Fruit fly (Drosophila melanogaster) whole organism, wandering third instar larva: ENCODE data around the gene Rack1.
A peak's percentile ranks its signal among the peaks of the same experiment; 100 is the strongest.

Experiments
- Abd-B ChIP-seq: fragments of >200 bp; optimal IDR thresholded peaks from 2 replicates; lab custom pipeline; 2017; ENCODE audit warnings: missing biosample characterization, missing genetic modification characterization
- CG32264 ChIP-seq: fragments of 200-800 bp; sonication (Bioruptor generic); optimal IDR thresholded peaks from 2 replicates; lab custom pipeline; 2016; ENCODE audit warnings: missing biosample characterization, missing genetic modification characterization
- CG9705 ChIP-seq: fragments of 200-800 bp; sonication (Bioruptor generic); optimal IDR thresholded peaks from 2 replicates; lab custom pipeline; 2018; ENCODE audit warnings: missing biosample characterization, mild to moderate bottlenecking, missing genetic modification characterization
- CrebA ChIP-seq: fragments of 200-800 bp; sonication (Bioruptor generic); optimal IDR thresholded peaks from 2 replicates; lab custom pipeline; 2016; ENCODE audit warnings: missing biosample characterization, mild to moderate bottlenecking, missing genetic modification characterization, borderline replicate concordance
- Dfd ChIP-seq: fragments of >200 bp; optimal IDR thresholded peaks from 2 replicates; lab custom pipeline; 2017; ENCODE audit warnings: missing biosample characterization, missing genetic modification characterization
- Dif ChIP-seq: fragments of 200-275, 200-300 bp; sonication (Bioruptor generic); optimal IDR thresholded peaks from 2 replicates; lab custom pipeline; 2018; ENCODE audit warnings: missing biosample characterization, missing genetic modification characterization; ENCODE audit not compliant: partially characterized antibody
- HLH106 ChIP-seq: fragments of 200-800 bp; optimal IDR thresholded peaks from 3 replicates; lab custom pipeline; 2019; ENCODE audit warnings: missing biosample characterization, mild to moderate bottlenecking, missing genetic modification characterization, moderate library complexity
- Hnf4 ChIP-seq: fragments of 200-800 bp; sonication (Bioruptor generic); optimal IDR thresholded peaks from 2 replicates; lab custom pipeline; 2016; ENCODE audit warnings: missing biosample characterization, mild to moderate bottlenecking, missing genetic modification characterization
- Hr78 ChIP-seq: fragments of >200 bp; optimal IDR thresholded peaks from 2 replicates; lab custom pipeline; 2017; ENCODE audit warnings: missing biosample characterization, missing genetic modification characterization
- Jra ChIP-seq: sonication (Bioruptor generic); optimal IDR thresholded peaks from 2 replicates; lab custom pipeline; 2016; ENCODE audit warnings: missing biosample characterization, missing genetic modification characterization
- Myc ChIP-seq: fragments of >200 bp; optimal IDR thresholded peaks from 2 replicates; lab custom pipeline; 2017
- Sp1 ChIP-seq: fragments of 200-800 bp; sonication (Bioruptor generic); optimal IDR thresholded peaks from 3 replicates; lab custom pipeline; 2019; ENCODE audit warnings: missing biosample characterization, mild to moderate bottlenecking, missing genetic modification characterization, moderate library complexity
- Vsx2 ChIP-seq: fragments of 200-300, 225-300 bp; sonication (Bioruptor generic); optimal IDR thresholded peaks from 2 replicates; lab custom pipeline; 2018; ENCODE audit warnings: missing biosample characterization, missing genetic modification characterization; ENCODE audit not compliant: partially characterized antibody
- br ChIP-seq: fragments of 200-800 bp; sonication (Bioruptor generic); optimal IDR thresholded peaks from 2 replicates; lab custom pipeline; 2016; ENCODE audit warnings: missing biosample characterization, missing genetic modification characterization
- brk ChIP-seq: fragments of 200-800 bp; sonication (Bioruptor generic); optimal IDR thresholded peaks from 2 replicates; lab custom pipeline; 2016; ENCODE audit warnings: missing biosample characterization, mild to moderate bottlenecking, missing genetic modification characterization
- dl ChIP-seq, 2 experiments: fragments of 175-275, 200-275 bp in 1 of 2; fragments of 200-275 bp in 1 of 2; sonication (Bioruptor generic); optimal IDR thresholded peaks; lab custom pipeline; 2018; ENCODE audit warnings: mild to moderate bottlenecking in 2 of 2, missing biosample characterization in 2 of 2, missing genetic modification characterization in 2 of 2, moderate library complexity in 2 of 2; ENCODE audit not compliant: partially characterized antibody in 2 of 2, insufficient read depth in 1 of 2
- dmrt93B ChIP-seq: fragments of 200-800 bp; sonication (Bioruptor generic); optimal IDR thresholded peaks from 2 replicates; lab custom pipeline; 2018; ENCODE audit warnings: missing biosample characterization, mild to moderate bottlenecking, missing genetic modification characterization
- dsf ChIP-seq: sonication (Bioruptor generic); optimal IDR thresholded peaks from 2 replicates; lab custom pipeline; 2016; ENCODE audit warnings: missing biosample characterization, missing genetic modification characterization, borderline replicate concordance
- ey ChIP-seq: fragments of 200-800 bp; sonication (Bioruptor generic); optimal IDR thresholded peaks from 2 replicates; lab custom pipeline; 2016; ENCODE audit warnings: missing biosample characterization, missing genetic modification characterization
- foxo ChIP-seq, 2 experiments: fragments of 200-800 bp; sonication (Bioruptor generic); optimal IDR thresholded peaks; 2 replicates in 1 of 2; 3 replicates in 1 of 2; lab custom pipeline; 2016 to 2017; ENCODE audit warnings: missing biosample characterization in 2 of 2, missing genetic modification characterization in 2 of 2
- fru ChIP-seq: fragments of 200-800 bp; sonication (Bioruptor generic); optimal IDR thresholded peaks from 3 replicates; lab custom pipeline; 2016; ENCODE audit warnings: missing biosample characterization, mild to moderate bottlenecking, missing genetic modification characterization
- h ChIP-seq: fragments of 200-800 bp; sonication (Bioruptor generic); optimal IDR thresholded peaks from 3 replicates; lab custom pipeline; 2016; ENCODE audit warnings: missing biosample characterization, mild to moderate bottlenecking, missing genetic modification characterization
- jim ChIP-seq: fragments of 175-275, 200-325 bp; sonication (Bioruptor generic); optimal IDR thresholded peaks from 2 replicates; lab custom pipeline; 2016; ENCODE audit warnings: missing biosample characterization, mild to moderate bottlenecking, missing genetic modification characterization
- lola ChIP-seq: fragments of >200 bp; optimal IDR thresholded peaks from 2 replicates; lab custom pipeline; 2017; ENCODE audit warnings: missing biosample characterization, missing genetic modification characterization
- pan ChIP-seq: fragments of >200 bp; optimal IDR thresholded peaks from 2 replicates; lab custom pipeline; 2017
- psq ChIP-seq: fragments of 200-800 bp; sonication (Bioruptor generic); optimal IDR thresholded peaks from 3 replicates; lab custom pipeline; 2017; ENCODE audit warnings: missing biosample characterization, mild to moderate bottlenecking, missing genetic modification characterization, moderate library complexity
- rgr ChIP-seq: fragments of 200-800 bp; sonication (Bioruptor generic); optimal IDR thresholded peaks from 3 replicates; lab custom pipeline; 2016; ENCODE audit warnings: missing biosample characterization, mild to moderate bottlenecking, missing genetic modification characterization
- sage ChIP-seq: fragments of 200-800 bp; sonication (Bioruptor generic); optimal IDR thresholded peaks from 2 replicates; lab custom pipeline; 2016; ENCODE audit warnings: missing biosample characterization, mild to moderate bottlenecking, missing genetic modification characterization
- usp ChIP-seq: fragments of >200 bp; optimal IDR thresholded peaks from 2 replicates; lab custom pipeline; 2017; ENCODE audit warnings: missing biosample characterization, missing genetic modification characterization
- woc ChIP-seq: sonication (Bioruptor generic); optimal IDR thresholded peaks from 2 replicates; lab custom pipeline; 2016; ENCODE audit warnings: missing biosample characterization, mild to moderate bottlenecking, missing genetic modification characterization

Gene Rack1

dm6 chr2L:7870212-7870611 lies 43.1 kb upstream of the Rack1 start:
- TF ChIP-seq Dfd: no peak
- no peak for TF ChIP-seq lola
- TF ChIP-seq jim (GFP tag; lab: Kevin White, UChicago): no peak
- no peak for TF ChIP-seq h (GFP tag; lab: Kevin White, UChicago)
- TF ChIP-seq pan: no peak
- TF ChIP-seq dl (GFP tag; optimal IDR thresholded peaks at IDR 0.05; lab: Kevin White, UChicago; ENCODE audit: insufficient read depth in 1 of 2, partially characterized antibody in 2 of 2): no peak
- no peak for TF ChIP-seq HLH106 (tag; lab: Kevin White, UChicago)
- no peak for TF ChIP-seq brk
- TF ChIP-seq usp: no peak
- no peak for TF ChIP-seq Dif (GFP tag; lab: Kevin White, UChicago)
- TF ChIP-seq dmrt93B (GFP tag; lab: Kevin White, UChicago): no peak
- TF ChIP-seq Vsx2 (GFP tag; lab: Kevin White, UChicago): no peak
- no peak for TF ChIP-seq CG32264 (GFP tag; lab: Kevin White, UChicago)
- TF ChIP-seq Myc (lab: Kevin White, UChicago): no peak
- TF ChIP-seq fru (GFP tag; lab: Kevin White, UChicago): no peak
- TF ChIP-seq woc: no peak
- TF ChIP-seq, all 38 proteins: peak for 0

dm6 chr2L:7868608-7869007 lies 41.5 kb upstream of the Rack1 start:
- TF ChIP-seq br (GFP tag; lab: Kevin White, UChicago): no peak
- no peak for TF ChIP-seq woc
- no peak for TF ChIP-seq CG32264 (GFP tag; lab: Kevin White, UChicago)
- TF ChIP-seq, all 38 proteins: peak for 0

DNA sequence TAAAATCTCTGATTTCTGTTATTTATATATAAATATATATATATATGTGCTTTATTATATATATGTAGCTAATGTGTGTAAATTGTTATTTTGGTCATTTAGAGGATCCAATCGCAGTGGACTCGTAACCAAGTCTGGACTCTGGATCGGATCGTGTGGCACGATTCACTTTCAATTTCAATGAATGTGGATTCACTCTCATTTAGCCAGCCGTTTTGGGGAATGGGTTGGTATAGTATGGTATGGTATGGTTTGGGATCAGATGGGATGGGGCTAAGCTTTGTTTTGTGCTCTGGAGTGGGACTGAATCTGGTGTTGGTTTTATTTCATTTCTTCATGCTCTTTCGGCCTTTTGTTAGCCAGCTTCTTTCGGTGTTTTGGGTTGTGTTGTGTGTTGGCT lies 34.6 kb upstream of the Rack1 start:
- TF ChIP-seq h (GFP tag; lab: Kevin White, UChicago) (no peak), usp (no peak)

- TF ChIP-seq CrebA (GFP tag; lab: Kevin White, UChicago): no peak
Observed at dm6 chr2L:7860739-7861138, 33.6 kb upstream of the Rack1 start, which contains the start of gene TwdlE. Gene TwdlE (minus strand): TSS chr2L:7860839.

dm6 chr2L:7856380-7857127 lies 29.4 kb upstream of the Rack1 start, which contains the start of gene lectin-28C:
Gene lectin-28C (plus strand): TSS chr2L:7857077.
- TF ChIP-seq Vsx2 (GFP tag; lab: Kevin White, UChicago): peak; percentile 10
- TF ChIP-seq foxo (GFP tag; optimal IDR thresholded peaks at IDR 0.05; lab: Kevin White, UChicago): peak in 1 of 2 experiments; percentile 0
- TF ChIP-seq Myc (lab: Kevin White, UChicago): peak; percentile 86

dm6 chr2L:7855108-7855507 lies 28.0 kb upstream of the Rack1 start, which contains the start of gene CG14535:
Gene CG14535 (minus strand): TSS chr2L:7855475.
- TF ChIP-seq CrebA (GFP tag; lab: Kevin White, UChicago) (no peak), usp (no peak), HLH106 (tag; lab: Kevin White, UChicago) (no peak), dsf (GFP tag; lab: Kevin White, UChicago) (no peak), Hr78 (GFP tag; lab: Kevin White, UChicago) (no peak), fru (GFP tag; lab: Kevin White, UChicago) (no peak), sage (no peak), rgr (no peak), CG32264 (GFP tag; lab: Kevin White, UChicago) (no peak), Jra (GFP tag; lab: Kevin White, UChicago) (no peak), br (GFP tag; lab: Kevin White, UChicago) (no peak)

- no peak for TF ChIP-seq Jra (GFP tag; lab: Kevin White, UChicago)
- no peak for TF ChIP-seq Hr78 (GFP tag; lab: Kevin White, UChicago)
- TF ChIP-seq sage: no peak
- no peak for TF ChIP-seq Dif (GFP tag; lab: Kevin White, UChicago)
- no peak for TF ChIP-seq Sp1 (GFP tag; lab: Kevin White, UChicago)
- no peak for TF ChIP-seq ey (GFP tag; lab: Kevin White, UChicago)
- TF ChIP-seq psq (GFP tag; lab: Kevin White, UChicago): no peak
- TF ChIP-seq HLH106 (tag; lab: Kevin White, UChicago): no peak
- no peak for TF ChIP-seq CrebA (GFP tag; lab: Kevin White, UChicago)
- no peak for TF ChIP-seq dsf (GFP tag; lab: Kevin White, UChicago)
- TF ChIP-seq fru (GFP tag; lab: Kevin White, UChicago): no peak
- TF ChIP-seq CG32264 (GFP tag; lab: Kevin White, UChicago): no peak
- TF ChIP-seq dmrt93B (GFP tag; lab: Kevin White, UChicago): no peak
- no peak for TF ChIP-seq foxo (GFP tag; optimal IDR thresholded peaks at IDR 0.05; lab: Kevin White, UChicago)
- TF ChIP-seq Hnf4 (GFP tag; lab: Kevin White, UChicago): no peak
- TF ChIP-seq jim (GFP tag; lab: Kevin White, UChicago): no peak
- no peak for TF ChIP-seq Vsx2 (GFP tag; lab: Kevin White, UChicago)
- TF ChIP-seq CG9705 (GFP tag; lab: Kevin White, UChicago): no peak
- no peak for TF ChIP-seq Abd-B
Observed at dm6 chr2L:7851609-7852008, 24.5 kb upstream of the Rack1 start.
